Worm (Caenorhabditis elegans) whole organism, L4 larva: ENCODE measurements around the gene Y39G8C.2.
"Not testable (repeated sequence)": the region's sequence is repeated elsewhere in the genome, so short reads cannot be mapped to it uniquely, and the experiment has no call there.

Source experiments
- T26A8.4 ChIP-seq: fragments of 200-800 bp; sonication (Bioruptor generic); IDR thresholded peaks from 2 replicates; pipeline ENCODE4 v1.3.6; 2022; ENCODE audit warnings: missing genetic modification characterization, missing compliant biosample characterization
- aly-2 ChIP-seq: sonication (generic microtip); optimal IDR thresholded peaks from 2 replicates; lab custom pipeline; 2018; ENCODE audit warnings: missing biosample characterization, missing genetic modification characterization
- arid-1 ChIP-seq: fragments of 200-800 bp; sonication (Bioruptor generic); conservative IDR thresholded peaks from 2 replicates; pipeline ENCODE4 v1.3.6; 2022; ENCODE audit warnings: missing genetic modification reagents, missing genetic modification characterization, missing compliant biosample characterization
- ceh-20 ChIP-seq: fragments of 200-800 bp; sonication (Bioruptor generic); IDR thresholded peaks from 2 replicates; pipeline ENCODE4 v1.3.6; 2022; ENCODE audit warnings: missing genetic modification reagents, missing genetic modification characterization, missing compliant biosample characterization
- ceh-44 ChIP-seq: fragments of 200-800 bp; sonication (Bioruptor generic); IDR thresholded peaks from 2 replicates; pipeline ENCODE4 v1.3.6; 2022; ENCODE audit warnings: missing genetic modification reagents, missing genetic modification characterization, missing compliant biosample characterization
- ctbp-1 ChIP-seq: fragments of 200-800 bp; sonication (Bioruptor generic); IDR thresholded peaks from 2 replicates; pipeline ENCODE4 v1.3.6; 2022; ENCODE audit warnings: missing genetic modification reagents, missing genetic modification characterization, missing compliant biosample characterization
- daf-16 ChIP-seq, 3 experiments: sonication (generic microtip); optimal IDR thresholded peaks; 2 replicates each; lab custom pipeline; 2016 to 2017; ENCODE audit warnings: missing genetic modification characterization in 3 of 3, missing genetic modification reagents in 3 of 3, mild to moderate bottlenecking in 2 of 3, missing compliant biosample characterization in 2 of 3, missing biosample characterization in 1 of 3, moderate library complexity in 1 of 3
- dmd-6 ChIP-seq: fragments of 200-800 bp; sonication (Bioruptor generic); IDR thresholded peaks from 2 replicates; pipeline ENCODE4 v1.3.6; 2022; ENCODE audit warnings: missing genetic modification reagents, missing genetic modification characterization, missing compliant biosample characterization
- dmd-9 ChIP-seq: fragments of 200-800 bp; sonication (Bioruptor generic); IDR thresholded peaks from 2 replicates; pipeline ENCODE4 v1.3.6; 2022; ENCODE audit warnings: missing genetic modification reagents, missing genetic modification characterization, missing compliant biosample characterization
- dpl-1 ChIP-seq: fragments of 150-350 bp; optimal IDR thresholded peaks from 2 replicates; lab custom pipeline; 2014; ENCODE audit warnings: missing biosample characterization, missing genetic modification reagents, missing genetic modification characterization
- dve-1 ChIP-seq: sonication (generic microtip); optimal IDR thresholded peaks from 2 replicates; lab custom pipeline; 2017; ENCODE audit warnings: antibody characterized with exemption, mild to moderate bottlenecking, missing genetic modification characterization, missing compliant biosample characterization; ENCODE audit not compliant: insufficient read depth
- egl-27 ChIP-seq: sonication (generic microtip); optimal IDR thresholded peaks from 3 replicates; lab custom pipeline; 2017; ENCODE audit warnings: missing biosample characterization, missing genetic modification reagents, missing genetic modification characterization
- egl-43 ChIP-seq: fragments of 200-800 bp; sonication (Bioruptor generic); IDR thresholded peaks from 2 replicates; pipeline ENCODE4 v1.3.6; 2022; ENCODE audit warnings: missing genetic modification reagents, missing genetic modification characterization, missing compliant biosample characterization
- hif-1 ChIP-seq, 2 experiments: sonication (generic microtip); optimal IDR thresholded peaks; 2 replicates each; lab custom pipeline; 2016 to 2017; ENCODE audit warnings: missing compliant biosample characterization in 2 of 2, missing genetic modification characterization in 2 of 2, missing genetic modification reagents in 2 of 2, missing genotype in 2 of 2, mild to moderate bottlenecking in 1 of 2
- hlh-11 ChIP-seq: fragments of 200-800 bp; sonication (Bioruptor generic); optimal IDR thresholded peaks from 2 replicates; lab custom pipeline; 2018; ENCODE audit warnings: mild to moderate bottlenecking, missing genetic modification characterization, missing compliant biosample characterization
- hlh-30 ChIP-seq: sonication (generic microtip); optimal IDR thresholded peaks from 2 replicates; lab custom pipeline; 2017; ENCODE audit warnings: antibody characterized with exemption, mild to moderate bottlenecking, missing genetic modification characterization, missing compliant biosample characterization; ENCODE audit not compliant: insufficient read depth
- hmg-1.1 ChIP-seq: fragments of 200-800 bp; sonication (Bioruptor generic); IDR thresholded peaks from 2 replicates; pipeline ENCODE4 v1.3.6; 2022; ENCODE audit warnings: missing genetic modification reagents, missing genetic modification characterization, missing compliant biosample characterization
- lim-7 ChIP-seq: fragments of 200-800 bp; sonication (Bioruptor generic); IDR thresholded peaks from 2 replicates; pipeline ENCODE4 v1.3.6; 2022; ENCODE audit warnings: missing genetic modification characterization, missing compliant biosample characterization
- lin-1 ChIP-seq: fragments of 200-800 bp; sonication (Bioruptor generic); IDR thresholded peaks from 2 replicates; pipeline ENCODE4 v1.3.6; 2022; ENCODE audit warnings: missing genetic modification reagents, missing genetic modification characterization, missing compliant biosample characterization
- lin-13 ChIP-seq: fragments of 150-350 bp; optimal IDR thresholded peaks from 2 replicates; lab custom pipeline; 2014; ENCODE audit warnings: missing biosample characterization, missing genetic modification reagents, missing genetic modification characterization
- lin-38 ChIP-seq: fragments of 200-800 bp; sonication (Bioruptor generic); IDR thresholded peaks from 2 replicates; pipeline ENCODE4 v1.3.6; 2022; ENCODE audit warnings: missing genetic modification reagents, missing genetic modification characterization, missing compliant biosample characterization
- lin-39 ChIP-seq: fragments of 150-350 bp; optimal IDR thresholded peaks from 2 replicates; lab custom pipeline; 2014; ENCODE audit warnings: missing biosample characterization, missing genetic modification reagents, missing genetic modification characterization
- lsy-2 ChIP-seq, 2 experiments: fragments of 150-350 bp in 1 of 2; sonication (generic microtip) in 1 of 2; optimal IDR thresholded peaks; 2 replicates each; lab custom pipeline; 2014 to 2017; ENCODE audit warnings: missing biosample characterization in 2 of 2, missing genetic modification characterization in 2 of 2
- madf-5 ChIP-seq, 2 experiments: fragments of 200-800 bp; sonication (Bioruptor generic); IDR thresholded peaks; 2 replicates each; pipeline ENCODE4 v1.3.6; 2022; ENCODE audit warnings: missing compliant biosample characterization in 2 of 2, missing genetic modification characterization in 2 of 2
- madf-9 ChIP-seq: fragments of 200-800 bp; sonication (Bioruptor generic); conservative IDR thresholded peaks from 2 replicates; pipeline ENCODE4 v1.3.6; 2022; ENCODE audit warnings: missing genetic modification reagents, missing genetic modification characterization, missing compliant biosample characterization
- mdl-1 ChIP-seq, 2 experiments: fragments of 150-350 bp in 1 of 2; sonication (generic microtip) in 1 of 2; optimal IDR thresholded peaks; 2 replicates each; lab custom pipeline; 2014 to 2017; ENCODE audit warnings: missing biosample characterization in 2 of 2, missing genetic modification characterization in 2 of 2
- mdt-29 ChIP-seq: fragments of 200-800 bp; sonication (Bioruptor generic); IDR thresholded peaks from 2 replicates; pipeline ENCODE4 v1.3.6; 2022; ENCODE audit warnings: missing genetic modification reagents, missing genetic modification characterization, missing compliant biosample characterization
- mep-1 ChIP-seq: fragments of 150-350 bp; sonication (generic microtip); optimal IDR thresholded peaks from 3 replicates; lab custom pipeline; 2014; ENCODE audit warnings: missing biosample characterization, missing genetic modification characterization
- mes-2 ChIP-seq: sonication (generic microtip); optimal IDR thresholded peaks from 2 replicates; lab custom pipeline; 2016; ENCODE audit warnings: missing genotype, mild to moderate bottlenecking, missing genetic modification characterization, missing compliant biosample characterization; ENCODE audit not compliant: poor library complexity, severe bottlenecking
- nhr-102 ChIP-seq: sonication (generic microtip); optimal IDR thresholded peaks from 2 replicates; lab custom pipeline; 2016; ENCODE audit warnings: mild to moderate bottlenecking, missing genetic modification characterization, moderate library complexity, missing compliant biosample characterization
- nhr-42 ChIP-seq: fragments of 200-800 bp; sonication (Bioruptor generic); IDR thresholded peaks from 2 replicates; pipeline ENCODE4 v1.3.6; 2022; ENCODE audit warnings: missing genetic modification characterization, missing compliant biosample characterization
- nhr-77 ChIP-seq: fragments of 150-350 bp; optimal IDR thresholded peaks from 2 replicates; lab custom pipeline; 2014; ENCODE audit warnings: missing biosample characterization, missing genetic modification characterization
- pha-4 ChIP-seq, 2 experiments: fragments of 150-350 bp in 1 of 2; fragments of 200-800 bp in 1 of 2; sonication (Bioruptor generic) in 1 of 2; IDR thresholded peaks in 1 of 2; optimal IDR thresholded peaks in 1 of 2; 2 replicates each; pipeline versions ENCODE4 v1.3.6 to Lab custom; 2014 to 2022; ENCODE audit warnings: missing genetic modification characterization in 2 of 2, missing genetic modification reagents in 2 of 2, missing biosample characterization in 1 of 2, missing compliant biosample characterization in 1 of 2
- php-3 ChIP-seq: fragments of 200-800 bp; sonication (Bioruptor generic); IDR thresholded peaks from 2 replicates; pipeline ENCODE4 v1.3.6; 2022; ENCODE audit warnings: missing genetic modification reagents, missing genetic modification characterization, missing compliant biosample characterization
- pqm-1 ChIP-seq: sonication (generic microtip); optimal IDR thresholded peaks from 2 replicates; lab custom pipeline; 2017; ENCODE audit warnings: missing biosample characterization, missing genetic modification characterization
- rbr-2 ChIP-seq: sonication (generic microtip); optimal IDR thresholded peaks from 2 replicates; lab custom pipeline; 2016; ENCODE audit warnings: missing genotype, missing genetic modification characterization, missing compliant biosample characterization
- saeg-2 ChIP-seq: fragments of 200-800 bp; sonication (Bioruptor generic); IDR thresholded peaks from 2 replicates; pipeline ENCODE4 v1.3.6; 2022; ENCODE audit warnings: missing genetic modification reagents, missing genetic modification characterization, missing compliant biosample characterization
- snpc-4 ChIP-seq: fragments of 150-350 bp; optimal IDR thresholded peaks from 2 replicates; lab custom pipeline; 2014; ENCODE audit warnings: missing biosample characterization, missing genetic modification characterization
- tra-1 ChIP-seq: fragments of 200-800 bp; sonication (Bioruptor generic); IDR thresholded peaks from 2 replicates; pipeline ENCODE4 v1.3.6; 2022; ENCODE audit warnings: missing genetic modification reagents, missing genetic modification characterization, missing compliant biosample characterization
- unc-130 ChIP-seq: sonication (generic microtip); optimal IDR thresholded peaks from 2 replicates; lab custom pipeline; 2016; ENCODE audit warnings: missing genetic modification reagents, missing genetic modification characterization, missing compliant biosample characterization
- unc-62 ChIP-seq, 3 experiments: fragments of 150-350 bp in 1 of 3; sonication (generic microtip); optimal IDR thresholded peaks in 2 of 3; peaks in 1 of 3; 1 replicate in 1 of 3; 2 replicates in 2 of 3; lab custom pipeline; 2014 to 2017; ENCODE audit warnings: missing biosample characterization in 3 of 3, missing genetic modification characterization in 3 of 3, missing genetic modification reagents in 3 of 3, missing genotype in 1 of 3
- vab-7 ChIP-seq: fragments of 200-800 bp; sonication (Bioruptor generic); IDR thresholded peaks from 2 replicates; pipeline ENCODE4 v1.3.6; 2022; ENCODE audit warnings: missing genetic modification reagents, missing genetic modification characterization, missing compliant biosample characterization
- zip-11 ChIP-seq: fragments of 200-800 bp; sonication (Bioruptor generic); IDR thresholded peaks from 2 replicates; pipeline ENCODE4 v1.3.6; 2022; ENCODE audit warnings: missing genetic modification characterization, missing compliant biosample characterization

Gene Y39G8C.2

DNA sequence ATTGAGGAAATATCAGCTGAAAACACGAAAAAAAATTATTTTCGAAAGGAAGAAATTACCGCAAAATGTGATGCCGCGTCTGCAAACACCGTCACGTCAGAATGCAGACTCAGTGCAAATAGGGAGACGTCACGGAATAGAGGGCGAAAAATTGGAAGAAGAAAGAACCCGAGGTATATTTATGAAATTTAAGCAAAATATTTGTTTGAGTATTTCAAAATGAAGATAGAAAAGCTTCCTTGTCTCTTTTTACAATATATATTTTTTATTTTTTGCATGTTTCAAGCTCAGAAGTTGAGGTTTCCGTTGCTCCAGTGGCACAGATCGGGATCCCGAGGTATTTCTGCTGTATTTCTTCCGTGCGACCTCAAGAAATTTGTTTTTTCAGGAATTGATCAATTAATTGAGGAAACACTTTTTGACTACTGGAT, 46.4 kb upstream of the Y39G8C.2 start, which contains the start of gene W03H9.2 (continued):
- TF ChIP-seq pha-4 (GFP tag; IDR thresholded peaks at IDR 0.05; lab: Robert Waterston, UW) (peak; percentile 58; the same call in 1 of the 2 replicates), pha-4 (tag; optimal IDR thresholded peaks at IDR 0.05; lab: Kevin White, UChicago) (no peak), vab-7 (GFP tag; lab: Robert Waterston, UW) (peak; percentile 53; the same call in 1 of the 2 replicates), aly-2 (tag; lab: Kevin White, UChicago) (no peak), unc-62 (GFP tag; optimal IDR thresholded peaks at IDR 0.05 in 1 of 2; lab: Kevin White, UChicago) (no peak), unc-62 (tag; optimal IDR thresholded peaks at IDR 0.05; lab: Kevin White, UChicago) (no peak), ceh-44 (GFP tag; lab: Robert Waterston, UW) (peak; percentile 22; the same call in 1 of the 2 replicates), mdt-29 (no peak), zip-11 (no peak), snpc-4 (tag; lab: Kevin White, UChicago) (no peak), pqm-1 (no peak), lin-39 (tag; lab: Kevin White, UChicago) (no peak), lin-13 (GFP tag; lab: Kevin White, UChicago) (peak; percentile 18), hlh-11 (tag; lab: Kevin White, UChicago) (peak; percentile 49), mdl-1 (tag; optimal IDR thresholded peaks at IDR 0.05; lab: Kevin White, UChicago) (no peak), egl-27 (tag; lab: Kevin White, UChicago) (no peak), hif-1 (tag; optimal IDR thresholded peaks at IDR 0.05; lab: Kevin White, UChicago) (peak in 1 of 2 experiments; percentile 90), lim-7 (GFP tag; lab: Robert Waterston, UW) (no peak), daf-16 (GFP tag; optimal IDR thresholded peaks at IDR 0.05; lab: Kevin White, UChicago) (no peak), daf-16 (tag; optimal IDR thresholded peaks at IDR 0.05; lab: Kevin White, UChicago) (peak; percentile 9)
- TF ChIP-seq, all 104 proteins: peak for 32

DNA sequence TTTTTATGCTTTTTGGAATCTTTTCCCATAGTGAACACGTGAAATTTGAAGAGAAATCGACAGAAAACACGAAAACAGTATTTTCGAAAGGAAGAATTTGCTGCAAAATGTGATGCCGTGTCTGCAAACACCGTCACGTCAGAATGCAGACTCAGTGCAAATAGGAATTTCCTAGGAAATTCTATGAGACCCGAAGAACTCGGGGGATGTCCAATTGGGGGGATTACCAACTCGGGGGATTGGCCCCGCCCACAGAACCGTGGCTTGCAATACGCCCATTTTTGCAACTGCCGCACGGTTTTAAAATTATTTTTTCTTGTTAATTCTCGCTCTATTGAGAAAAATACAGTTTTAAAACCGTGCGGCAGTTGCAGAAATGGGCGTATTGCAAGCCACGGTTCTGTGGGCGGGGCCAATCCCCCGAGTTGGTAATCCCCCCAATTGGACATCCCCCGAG, 44.7 kb upstream of the Y39G8C.2 start, which contains the start of gene cacn-1:
TSS of gene cacn-1 (minus strand) at position 51 of the 457 bp plus-strand sequence.
- TF ChIP-seq vab-7 (GFP tag; lab: Robert Waterston, UW), result peak; percentile 60; the same call in 1 of the 2 replicates
- peak; percentile 87 for TF ChIP-seq mes-2
- TF ChIP-seq saeg-2 (GFP tag; lab: Robert Waterston, UW), result 0 out of 2 replicates have a peak, but pooled peaks have one; percentile 50
- peak; percentile 72 for TF ChIP-seq T26A8.4
- TF ChIP-seq madf-5 (GFP tag; IDR thresholded peaks at IDR 0.05; lab: Robert Waterston, UW), result 0 out of 4 replicates have a peak, but pooled peaks of 1 of the 2 experiments have one; percentile 31
- peak; percentile 52; the same call in 1 of the 2 replicates for TF ChIP-seq arid-1
- peak; percentile 34 for TF ChIP-seq mep-1 (tag; lab: Kevin White, UChicago)
- peak; percentile 67 for TF ChIP-seq ceh-20 (GFP tag; lab: Robert Waterston, UW)
- TF ChIP-seq hmg-1.1 (GFP tag; lab: Robert Waterston, UW), result peak; percentile 84
- TF ChIP-seq dmd-9 (GFP tag; lab: Robert Waterston, UW), result 0 out of 2 replicates have a peak, but pooled peaks have one; percentile 52
- TF ChIP-seq dpl-1 (GFP tag; lab: Kevin White, UChicago), result peak; percentile 48
- peak in 1 of 2 experiments; percentile 63 for TF ChIP-seq lsy-2 (tag; optimal IDR thresholded peaks at IDR 0.05; lab: Kevin White, UChicago)
- peak; percentile 60; the same call in 1 of the 2 replicates for TF ChIP-seq pha-4 (GFP tag; IDR thresholded peaks at IDR 0.05; lab: Robert Waterston, UW)
- TF ChIP-seq pha-4 (tag; optimal IDR thresholded peaks at IDR 0.05; lab: Kevin White, UChicago); daf-16 (GFP tag; optimal IDR thresholded peaks at IDR 0.05; lab: Kevin White, UChicago): not testable (repeated sequence)
- TF ChIP-seq dmd-6 (GFP tag; lab: Robert Waterston, UW), result peak; percentile 46
- TF ChIP-seq rbr-2, result peak; percentile 33
- 0 out of 2 replicates have a peak, but pooled peaks have one; percentile 46 for TF ChIP-seq ctbp-1 (GFP tag; lab: Robert Waterston, UW)
- TF ChIP-seq madf-9 (GFP tag; lab: Robert Waterston, UW), result peak; percentile 41; the same call in 1 of the 2 replicates
- TF ChIP-seq lim-7 (GFP tag; lab: Robert Waterston, UW), result peak; percentile 56; the same call in 1 of the 2 replicates
- TF ChIP-seq tra-1 (GFP tag; lab: Robert Waterston, UW), result 0 out of 2 replicates have a peak, but pooled peaks have one; percentile 18
- TF ChIP-seq php-3 (GFP tag; lab: Robert Waterston, UW), result peak; percentile 11; the same call in 1 of the 2 replicates
- TF ChIP-seq unc-130 (GFP tag; lab: Kevin White, UChicago), result peak; percentile 13
- TF ChIP-seq hlh-30 (tag; lab: Kevin White, UChicago), result peak; percentile 22
- peak; percentile 87 for TF ChIP-seq lin-38 (GFP tag; lab: Robert Waterston, UW)
- TF ChIP-seq daf-16 (tag; optimal IDR thresholded peaks at IDR 0.05; lab: Kevin White, UChicago), result peak; percentile 15
- 0 out of 2 replicates have a peak, but pooled peaks have one; percentile 22 for TF ChIP-seq lin-1 (GFP tag; lab: Robert Waterston, UW)
- TF ChIP-seq nhr-42 (GFP tag; lab: Robert Waterston, UW), result peak; percentile 89
- peak; percentile 51 for TF ChIP-seq nhr-77 (tag; lab: Kevin White, UChicago)
- peak; percentile 47; the same call in 1 of the 2 replicates for TF ChIP-seq ceh-44 (GFP tag; lab: Robert Waterston, UW)
- TF ChIP-seq egl-43 (GFP tag; lab: Robert Waterston, UW), result peak; percentile 71; the same call in 1 of the 2 replicates
- TF ChIP-seq nhr-102 (tag; lab: Kevin White, UChicago), result peak; percentile 50
- peak; percentile 18 for TF ChIP-seq hlh-11 (tag; lab: Kevin White, UChicago)
- peak; percentile 53 for TF ChIP-seq dve-1 (tag; lab: Kevin White, UChicago)
